Fruit fly (Drosophila melanogaster) whole organism, wandering third instar larva: ENCODE data around the gene mRpL49.

Experiments used
- Abd-B ChIP-seq: fragments of >200 bp; optimal IDR thresholded peaks from 2 replicates; lab custom pipeline; 2017; ENCODE audit warnings: missing biosample characterization, missing genetic modification characterization
- CG32264 ChIP-seq: fragments of 200-800 bp; sonication (Bioruptor generic); optimal IDR thresholded peaks from 2 replicates; lab custom pipeline; 2016; ENCODE audit warnings: missing biosample characterization, missing genetic modification characterization
- CG9705 ChIP-seq: fragments of 200-800 bp; sonication (Bioruptor generic); optimal IDR thresholded peaks from 2 replicates; lab custom pipeline; 2018; ENCODE audit warnings: missing biosample characterization, mild to moderate bottlenecking, missing genetic modification characterization
- CrebA ChIP-seq: fragments of 200-800 bp; sonication (Bioruptor generic); optimal IDR thresholded peaks from 2 replicates; lab custom pipeline; 2016; ENCODE audit warnings: missing biosample characterization, mild to moderate bottlenecking, missing genetic modification characterization, borderline replicate concordance
- Dif ChIP-seq: fragments of 200-275, 200-300 bp; sonication (Bioruptor generic); optimal IDR thresholded peaks from 2 replicates; lab custom pipeline; 2018; ENCODE audit warnings: missing biosample characterization, missing genetic modification characterization; ENCODE audit not compliant: partially characterized antibody
- GATAd ChIP-seq: sonication (Bioruptor generic); optimal IDR thresholded peaks from 2 replicates; lab custom pipeline; 2016; ENCODE audit warnings: missing biosample characterization, missing genetic modification characterization
- HLH106 ChIP-seq: fragments of 200-800 bp; optimal IDR thresholded peaks from 3 replicates; lab custom pipeline; 2019; ENCODE audit warnings: missing biosample characterization, mild to moderate bottlenecking, missing genetic modification characterization, moderate library complexity
- Hr78 ChIP-seq: fragments of >200 bp; optimal IDR thresholded peaks from 2 replicates; lab custom pipeline; 2017; ENCODE audit warnings: missing biosample characterization, missing genetic modification characterization
- Hr83 ChIP-seq: fragments of 200-300 bp; sonication (Bioruptor generic); optimal IDR thresholded peaks from 2 replicates; lab custom pipeline; 2016; ENCODE audit warnings: missing biosample characterization, mild to moderate bottlenecking, missing genetic modification characterization, moderate library complexity; ENCODE audit not compliant: poor library complexity, severe bottlenecking
- Jra ChIP-seq: sonication (Bioruptor generic); optimal IDR thresholded peaks from 2 replicates; lab custom pipeline; 2016; ENCODE audit warnings: missing biosample characterization, missing genetic modification characterization
- Mio ChIP-seq: sonication (Bioruptor generic); optimal IDR thresholded peaks from 2 replicates; lab custom pipeline; 2016; ENCODE audit warnings: missing biosample characterization, missing genetic modification characterization
- Myc ChIP-seq: fragments of >200 bp; optimal IDR thresholded peaks from 2 replicates; lab custom pipeline; 2017
- N ChIP-seq: fragments of >200 bp; optimal IDR thresholded peaks from 2 replicates; lab custom pipeline; 2018; ENCODE audit warnings: missing biosample characterization, missing external identifiers, missing genetic modification characterization
- OdsH ChIP-seq: fragments of 200-800 bp; sonication (Bioruptor generic); optimal IDR thresholded peaks from 2 replicates; lab custom pipeline; 2016; ENCODE audit warnings: missing biosample characterization, mild to moderate bottlenecking, missing genetic modification characterization
- Rel ChIP-seq, 2 experiments: fragments of 200-800 bp; sonication (Bioruptor generic) in 1 of 2; optimal IDR thresholded peaks; 2 replicates in 1 of 2; 3 replicates in 1 of 2; lab custom pipeline; 2016 to 2019; ENCODE audit warnings: mild to moderate bottlenecking in 2 of 2, missing biosample characterization in 2 of 2, missing genetic modification characterization in 2 of 2, moderate library complexity in 1 of 2
- Vsx2 ChIP-seq: fragments of 200-300, 225-300 bp; sonication (Bioruptor generic); optimal IDR thresholded peaks from 2 replicates; lab custom pipeline; 2018; ENCODE audit warnings: missing biosample characterization, missing genetic modification characterization; ENCODE audit not compliant: partially characterized antibody
- brk ChIP-seq: fragments of 200-800 bp; sonication (Bioruptor generic); optimal IDR thresholded peaks from 2 replicates; lab custom pipeline; 2016; ENCODE audit warnings: missing biosample characterization, mild to moderate bottlenecking, missing genetic modification characterization
- dl ChIP-seq, 2 experiments: fragments of 175-275, 200-275 bp in 1 of 2; fragments of 200-275 bp in 1 of 2; sonication (Bioruptor generic); optimal IDR thresholded peaks; lab custom pipeline; 2018; ENCODE audit warnings: mild to moderate bottlenecking in 2 of 2, missing biosample characterization in 2 of 2, missing genetic modification characterization in 2 of 2, moderate library complexity in 2 of 2; ENCODE audit not compliant: partially characterized antibody in 2 of 2, insufficient read depth in 1 of 2
- dmrt93B ChIP-seq: fragments of 200-800 bp; sonication (Bioruptor generic); optimal IDR thresholded peaks from 2 replicates; lab custom pipeline; 2018; ENCODE audit warnings: missing biosample characterization, mild to moderate bottlenecking, missing genetic modification characterization
- dsf ChIP-seq: sonication (Bioruptor generic); optimal IDR thresholded peaks from 2 replicates; lab custom pipeline; 2016; ENCODE audit warnings: missing biosample characterization, missing genetic modification characterization, borderline replicate concordance
- ey ChIP-seq: fragments of 200-800 bp; sonication (Bioruptor generic); optimal IDR thresholded peaks from 2 replicates; lab custom pipeline; 2016; ENCODE audit warnings: missing biosample characterization, missing genetic modification characterization
- foxo ChIP-seq, 2 experiments: fragments of 200-800 bp; sonication (Bioruptor generic); optimal IDR thresholded peaks; 2 replicates in 1 of 2; 3 replicates in 1 of 2; lab custom pipeline; 2016 to 2017; ENCODE audit warnings: missing biosample characterization in 2 of 2, missing genetic modification characterization in 2 of 2
- fru ChIP-seq: fragments of 200-800 bp; sonication (Bioruptor generic); optimal IDR thresholded peaks from 3 replicates; lab custom pipeline; 2016; ENCODE audit warnings: missing biosample characterization, mild to moderate bottlenecking, missing genetic modification characterization
- h ChIP-seq: fragments of 200-800 bp; sonication (Bioruptor generic); optimal IDR thresholded peaks from 3 replicates; lab custom pipeline; 2016; ENCODE audit warnings: missing biosample characterization, mild to moderate bottlenecking, missing genetic modification characterization
- jim ChIP-seq: fragments of 175-275, 200-325 bp; sonication (Bioruptor generic); optimal IDR thresholded peaks from 2 replicates; lab custom pipeline; 2016; ENCODE audit warnings: missing biosample characterization, mild to moderate bottlenecking, missing genetic modification characterization
- lola ChIP-seq: fragments of >200 bp; optimal IDR thresholded peaks from 2 replicates; lab custom pipeline; 2017; ENCODE audit warnings: missing biosample characterization, missing genetic modification characterization
- pan ChIP-seq: fragments of >200 bp; optimal IDR thresholded peaks from 2 replicates; lab custom pipeline; 2017
- psq ChIP-seq: fragments of 200-800 bp; sonication (Bioruptor generic); optimal IDR thresholded peaks from 3 replicates; lab custom pipeline; 2017; ENCODE audit warnings: missing biosample characterization, mild to moderate bottlenecking, missing genetic modification characterization, moderate library complexity
- rgr ChIP-seq: fragments of 200-800 bp; sonication (Bioruptor generic); optimal IDR thresholded peaks from 3 replicates; lab custom pipeline; 2016; ENCODE audit warnings: missing biosample characterization, mild to moderate bottlenecking, missing genetic modification characterization
- sage ChIP-seq: fragments of 200-800 bp; sonication (Bioruptor generic); optimal IDR thresholded peaks from 2 replicates; lab custom pipeline; 2016; ENCODE audit warnings: missing biosample characterization, mild to moderate bottlenecking, missing genetic modification characterization
- sv ChIP-seq: fragments of 200-800 bp; sonication (Bioruptor generic); optimal IDR thresholded peaks from 3 replicates; lab custom pipeline; 2016; ENCODE audit warnings: missing biosample characterization, missing genetic modification characterization
- usp ChIP-seq: fragments of >200 bp; optimal IDR thresholded peaks from 2 replicates; lab custom pipeline; 2017; ENCODE audit warnings: missing biosample characterization, missing genetic modification characterization
- woc ChIP-seq: sonication (Bioruptor generic); optimal IDR thresholded peaks from 2 replicates; lab custom pipeline; 2016; ENCODE audit warnings: missing biosample characterization, mild to moderate bottlenecking, missing genetic modification characterization

mRpL49 gene

DNA sequence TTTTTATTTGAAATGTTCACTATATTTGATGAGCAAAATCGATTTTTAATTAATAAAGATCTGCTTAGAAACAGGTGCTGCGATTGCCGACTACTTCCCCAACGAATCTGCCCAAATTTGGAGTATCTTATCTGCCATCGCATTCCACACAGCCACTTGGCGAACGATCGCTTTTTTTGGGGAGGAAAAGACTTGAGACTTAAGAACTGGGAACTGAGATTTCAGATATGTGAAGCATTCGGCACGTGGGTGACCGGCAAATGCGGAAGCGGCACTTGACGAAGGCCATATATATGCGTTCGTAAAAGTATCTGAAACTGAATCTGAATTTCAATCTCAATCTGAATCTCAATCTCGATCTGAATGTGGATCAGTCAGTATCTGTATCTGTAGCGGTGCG lies 12.9 kb upstream of the mRpL49 start:
- no peak for TF ChIP-seq GATAd
- TF ChIP-seq dsf (GFP tag; lab: Kevin White, UChicago), result no peak
- no peak for TF ChIP-seq sv (GFP tag; lab: Kevin White, UChicago)
- no peak for TF ChIP-seq sage
- no peak for TF ChIP-seq jim (GFP tag; lab: Kevin White, UChicago)
- TF ChIP-seq OdsH (GFP tag; lab: Kevin White, UChicago), result no peak
- TF ChIP-seq Rel (GFP tag; optimal IDR thresholded peaks at IDR 0.05; lab: Kevin White, UChicago), result no peak
- no peak for TF ChIP-seq Rel (tag; optimal IDR thresholded peaks at IDR 0.05; lab: Kevin White, UChicago)
- no peak for TF ChIP-seq Hr78 (GFP tag; lab: Kevin White, UChicago)
- TF ChIP-seq usp (GFP tag; lab: Kevin White, UChicago), result no peak
- no peak for TF ChIP-seq Abd-B (GFP tag; lab: Kevin White, UChicago)
- TF ChIP-seq Hr83, result no peak
- no peak for TF ChIP-seq brk (GFP tag; lab: Kevin White, UChicago)
- TF ChIP-seq dl (GFP tag; optimal IDR thresholded peaks at IDR 0.05; lab: Kevin White, UChicago; ENCODE audit: insufficient read depth in 1 of 2, partially characterized antibody in 2 of 2), result no peak
- no peak for TF ChIP-seq Vsx2 (GFP tag; lab: Kevin White, UChicago)
- TF ChIP-seq CG32264 (GFP tag; lab: Kevin White, UChicago), result no peak
- no peak for TF ChIP-seq fru (GFP tag; lab: Kevin White, UChicago)
- no peak for TF ChIP-seq rgr
- no peak for TF ChIP-seq Myc
- no peak for TF ChIP-seq N (GFP tag; lab: Kevin White, UChicago)

DNA sequence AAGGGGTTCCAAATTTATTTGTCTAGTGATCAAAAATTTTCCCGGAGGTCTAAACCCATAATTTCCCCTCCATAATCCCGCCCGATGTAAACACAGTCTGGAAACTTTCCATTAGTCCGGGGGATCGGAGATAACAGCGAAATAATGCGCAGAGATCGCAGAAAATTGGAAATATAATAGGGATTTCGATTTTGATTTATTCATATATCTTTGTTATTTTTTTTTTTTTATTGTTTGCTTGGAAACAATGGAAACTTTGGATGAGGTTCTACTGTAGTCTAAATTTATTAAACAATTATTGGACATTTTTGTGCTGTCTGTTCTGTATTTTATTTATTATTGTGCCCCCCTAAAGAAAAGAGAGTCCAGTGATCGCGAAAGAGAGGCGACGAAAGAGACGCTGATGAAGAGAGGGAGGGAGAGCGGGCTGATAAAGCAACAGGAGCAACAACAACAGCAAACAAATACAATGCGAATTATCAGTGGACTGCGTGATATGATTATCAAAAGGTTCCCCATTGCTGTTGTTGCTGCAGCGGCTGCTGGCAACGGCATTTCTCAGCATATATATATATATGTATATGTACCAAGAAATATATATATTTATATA lies 11.7 kb upstream of the mRpL49 start:
- peak; percentile 42 for TF ChIP-seq ey (GFP tag; lab: Kevin White, UChicago)
- peak; percentile 41 for TF ChIP-seq h
- TF ChIP-seq Mio (GFP tag; lab: Kevin White, UChicago), result no peak
- peak; percentile 43 for TF ChIP-seq fru (GFP tag; lab: Kevin White, UChicago)
- peak; percentile 36 for TF ChIP-seq Dif (GFP tag; lab: Kevin White, UChicago)
- peak in 1 of 2 experiments; percentile 43 for TF ChIP-seq foxo (GFP tag; optimal IDR thresholded peaks at IDR 0.05; lab: Kevin White, UChicago)
- TF ChIP-seq psq, result peak; percentile 44
- peak; percentile 61 for TF ChIP-seq rgr
- no peak for TF ChIP-seq CG32264 (GFP tag; lab: Kevin White, UChicago)
- no peak for TF ChIP-seq Rel (GFP tag; optimal IDR thresholded peaks at IDR 0.05; lab: Kevin White, UChicago)
- peak; percentile 46 for TF ChIP-seq Rel (tag; optimal IDR thresholded peaks at IDR 0.05; lab: Kevin White, UChicago)
- TF ChIP-seq CG9705, result no peak
- TF ChIP-seq CrebA (GFP tag; lab: Kevin White, UChicago), result no peak
- peak; percentile 34 for TF ChIP-seq OdsH (GFP tag; lab: Kevin White, UChicago)
- peak; percentile 45 to 71 for TF ChIP-seq dl (GFP tag; optimal IDR thresholded peaks at IDR 0.05; lab: Kevin White, UChicago; ENCODE audit: insufficient read depth in 1 of 2, partially characterized antibody in 2 of 2)
- no peak for TF ChIP-seq Jra
- TF ChIP-seq, all 38 proteins: peak for 10

DNA sequence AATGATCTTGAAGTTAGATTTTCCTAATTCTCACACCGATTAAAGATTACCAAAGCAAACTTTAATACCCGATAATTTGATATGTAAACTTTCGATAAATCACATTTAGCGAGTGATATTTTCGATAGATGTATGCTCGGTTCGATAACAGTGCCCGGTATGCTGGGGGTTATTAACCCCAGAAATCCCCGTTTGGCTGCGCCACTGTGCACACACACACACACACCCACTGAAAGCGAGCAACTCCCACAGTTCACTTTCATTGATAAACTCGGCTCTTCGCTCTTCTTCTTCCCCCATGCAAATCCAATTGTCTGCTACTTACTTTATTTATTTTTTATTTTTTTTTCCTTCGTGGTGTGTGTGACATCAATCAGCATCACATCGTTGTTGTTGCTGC lies 10.5 kb upstream of the mRpL49 start:
- TF ChIP-seq foxo (GFP tag; optimal IDR thresholded peaks at IDR 0.05; lab: Kevin White, UChicago) (no peak), Hr78 (GFP tag; lab: Kevin White, UChicago) (no peak), woc (GFP tag; lab: Kevin White, UChicago) (no peak), dmrt93B (GFP tag; lab: Kevin White, UChicago) (no peak), h (no peak), CrebA (GFP tag; lab: Kevin White, UChicago) (no peak), Jra (no peak), sv (GFP tag; lab: Kevin White, UChicago) (no peak), Hr83 (no peak), HLH106 (tag; lab: Kevin White, UChicago) (peak; percentile 13), lola (GFP tag; lab: Kevin White, UChicago) (no peak), Vsx2 (GFP tag; lab: Kevin White, UChicago) (no peak), pan (no peak), dsf (GFP tag; lab: Kevin White, UChicago) (no peak), Rel (GFP tag; optimal IDR thresholded peaks at IDR 0.05; lab: Kevin White, UChicago) (no peak), Rel (tag; optimal IDR thresholded peaks at IDR 0.05; lab: Kevin White, UChicago) (peak; percentile 65)
